Worm (Caenorhabditis elegans): Measurements from ENCODE around the gene F26D2.13.

DNA sequence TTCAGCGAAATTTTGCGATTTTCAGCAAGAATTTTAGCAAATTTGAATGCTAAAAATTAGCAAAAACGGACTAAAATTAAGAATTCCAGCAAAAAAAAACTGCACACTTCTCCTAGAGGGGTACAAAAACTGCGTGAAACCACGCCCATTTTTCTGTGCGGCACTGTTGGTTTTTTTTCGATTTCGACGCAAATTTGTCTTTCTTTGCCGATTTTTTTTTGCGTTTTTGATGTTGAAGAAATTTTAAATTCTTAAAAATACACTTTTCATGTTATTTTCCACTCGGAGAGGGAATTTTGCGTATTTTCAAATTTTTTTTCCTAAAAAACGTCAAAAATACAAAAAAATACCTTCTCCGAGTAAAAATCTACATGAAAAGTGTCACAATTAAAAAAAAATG is 31.4 kb downstream of the F26D2.13 start, which contains the start of gene syp-1:
- TF ChIP-seq dao-5 (tag; optimal IDR thresholded peaks at IDR 0.05), result no peak
- no peak for TF ChIP-seq W03F9.2 (tag; optimal IDR thresholded peaks at IDR 0.05)

Data from whole organism, L4/young adult.